Fruit fly (Drosophila melanogaster) whole organism, embryonic: ENCODE results near the gene gig.

Source experiments
- Asciz ChIP-seq: fragments of 200-800 bp; sonication (Bioruptor generic); optimal IDR thresholded peaks from 2 replicates; lab custom pipeline; 2017; ENCODE audit warnings: missing biosample characterization, mild to moderate bottlenecking, missing genetic modification characterization, missing genetic modification reagents
- BtbVII ChIP-seq: fragments of 200-800 bp; sonication (Bioruptor generic); optimal IDR thresholded peaks from 3 replicates; lab custom pipeline; 2017; ENCODE audit warnings: missing biosample characterization, mild to moderate bottlenecking, missing genetic modification characterization
- CG10654 ChIP-seq: fragments of 200-800 bp; sonication (Bioruptor generic); optimal IDR thresholded peaks from 2 replicates; lab custom pipeline; 2016; ENCODE audit warnings: missing biosample characterization, missing genetic modification characterization
- CG11504 ChIP-seq: fragments of 200-800 bp; sonication (Bioruptor generic); optimal IDR thresholded peaks from 3 replicates; lab custom pipeline; 2019; ENCODE audit warnings: missing biosample characterization, mild to moderate bottlenecking, missing genetic modification characterization, moderate library complexity
- CG14860 ChIP-seq: fragments of 200-800 bp; sonication (Bioruptor generic); IDR thresholded peaks from 3 replicates; pipeline ENCODE4 v1.3.6; 2022; ENCODE audit warnings: missing biosample characterization, missing genetic modification characterization; ENCODE audit not compliant: partially characterized antibody
- CG16815 ChIP-seq: fragments of 200-800 bp; sonication (Bioruptor generic); optimal IDR thresholded peaks from 3 replicates; lab custom pipeline; 2017; ENCODE audit warnings: missing biosample characterization, mild to moderate bottlenecking, missing genetic modification characterization
- CG17612 ChIP-seq: fragments of 200-800 bp; sonication (Bioruptor generic); IDR thresholded peaks from 2 replicates; pipeline ENCODE4 v1.3.6; 2022; ENCODE audit warnings: missing biosample characterization, missing genetic modification characterization
- CG18599 ChIP-seq: fragments of 200-800 bp; sonication (Bioruptor generic); optimal IDR thresholded peaks from 3 replicates; lab custom pipeline; 2017; ENCODE audit warnings: missing biosample characterization, missing genetic modification characterization, mild to moderate bottlenecking, moderate library complexity, missing genetic modification reagents
- CG2120 ChIP-seq: fragments of 200-800 bp; sonication (Bioruptor generic); optimal IDR thresholded peaks from 3 replicates; lab custom pipeline; 2016; ENCODE audit warnings: missing biosample characterization, missing genetic modification characterization
- CG2678 ChIP-seq: fragments of 200-800 bp; sonication (Bioruptor generic); optimal IDR thresholded peaks from 3 replicates; lab custom pipeline; 2019; ENCODE audit warnings: missing biosample characterization, mild to moderate bottlenecking, missing genetic modification characterization, moderate library complexity
- CG31224 ChIP-seq: fragments of 200-800 bp; sonication (Bioruptor generic); IDR thresholded peaks from 2 replicates; pipeline ENCODE4 v1.3.6; 2022; ENCODE audit warnings: missing biosample characterization, missing genetic modification characterization
- CG32532 ChIP-seq: fragments of 200-800 bp; sonication (Bioruptor generic); IDR thresholded peaks from 2 replicates; pipeline ENCODE4 v1.3.6; 2022; ENCODE audit warnings: missing biosample characterization, missing genetic modification characterization
- CG4707 ChIP-seq: fragments of 200-800 bp; sonication (Bioruptor generic); optimal IDR thresholded peaks from 2 replicates; lab custom pipeline; 2018; ENCODE audit warnings: missing biosample characterization, mild to moderate bottlenecking, missing genetic modification characterization, moderate library complexity
- CG5245 ChIP-seq: fragments of 200-800 bp; sonication (Bioruptor generic); optimal IDR thresholded peaks from 3 replicates; lab custom pipeline; 2016; ENCODE audit warnings: missing biosample characterization, missing genetic modification characterization
- CG6854 ChIP-seq: fragments of 200-800 bp; sonication (Bioruptor generic); optimal IDR thresholded peaks from 3 replicates; lab custom pipeline; 2017; ENCODE audit warnings: missing biosample characterization, mild to moderate bottlenecking, missing genetic modification characterization
- Dip2 ChIP-seq: fragments of 200-800 bp; sonication (Bioruptor generic); IDR thresholded peaks from 2 replicates; pipeline ENCODE4 v1.3.6; 2022; ENCODE audit warnings: missing biosample characterization, missing genetic modification characterization
- Dll ChIP-seq: fragments of 200-800 bp; sonication (Bioruptor generic); IDR thresholded peaks from 4 replicates; pipeline ENCODE4 v1.3.6; 2022; ENCODE audit warnings: missing biosample characterization, missing genetic modification characterization; ENCODE audit not compliant: partially characterized antibody
- E2f1 ChIP-seq: fragments of 200-800 bp; sonication (Bioruptor generic); IDR thresholded peaks from 2 replicates; pipeline ENCODE4 v1.3.6; 2022; ENCODE audit warnings: missing biosample characterization, missing genetic modification characterization
- Ets65A ChIP-seq: fragments of 200-800 bp; sonication (Bioruptor generic); peaks from one replicate; lab custom pipeline; 2016; ENCODE audit warnings: missing biosample characterization, missing genetic modification characterization
- Fer1 ChIP-seq: fragments of 200-800 bp; sonication (Bioruptor generic); optimal IDR thresholded peaks from 2 replicates; lab custom pipeline; 2017; ENCODE audit warnings: missing biosample characterization, mild to moderate bottlenecking, missing genetic modification characterization
- HLH3B ChIP-seq: fragments of 200-800 bp; sonication (Bioruptor generic); IDR thresholded peaks from 2 replicates; pipeline ENCODE4 v1.3.6; 2022; ENCODE audit warnings: missing biosample characterization, missing genetic modification characterization
- Hand ChIP-seq: fragments of 200-800 bp; sonication (Bioruptor generic); optimal IDR thresholded peaks from 2 replicates; lab custom pipeline; 2017; ENCODE audit warnings: mild to moderate bottlenecking, missing biosample characterization, missing genetic modification reagents, missing genetic modification characterization
- Hmr ChIP-seq: fragments of 200-800 bp; sonication (Bioruptor generic); optimal IDR thresholded peaks from 3 replicates; lab custom pipeline; 2017; ENCODE audit warnings: mild to moderate bottlenecking, missing biosample characterization, missing genetic modification reagents, missing genetic modification characterization
- Hr51 ChIP-seq, 2 experiments: fragments of 200-800 bp; sonication (Bioruptor generic); optimal IDR thresholded peaks; 2 replicates in 1 of 2; 3 replicates in 1 of 2; lab custom pipeline; 2016 to 2018; ENCODE audit warnings: missing biosample characterization in 2 of 2, missing genetic modification characterization in 2 of 2, mild to moderate bottlenecking in 1 of 2, moderate library complexity in 1 of 2
- Med ChIP-seq: fragments of 200-800 bp; sonication (Bioruptor generic); peaks from one replicate; lab custom pipeline; 2016; ENCODE audit warnings: missing biosample characterization, missing genetic modification characterization, mild to moderate bottlenecking, inconsistent platforms, moderate library complexity
- Meics ChIP-seq: fragments of 200-800 bp; sonication (Bioruptor generic); optimal IDR thresholded peaks from 2 replicates; lab custom pipeline; 2017; ENCODE audit warnings: missing biosample characterization, mild to moderate bottlenecking, missing genetic modification characterization
- PHDP ChIP-seq: fragments of 200-800 bp; sonication (Bioruptor generic); optimal IDR thresholded peaks from 3 replicates; lab custom pipeline; 2018; ENCODE audit warnings: missing biosample characterization, mild to moderate bottlenecking, missing genetic modification characterization, moderate library complexity
- bsh ChIP-seq, 2 experiments: fragments of 200-800 bp; sonication (Bioruptor generic); optimal IDR thresholded peaks; 2 replicates each; lab custom pipeline; 2017 to 2018; ENCODE audit warnings: mild to moderate bottlenecking in 2 of 2, missing biosample characterization in 2 of 2, missing genetic modification characterization in 2 of 2, moderate library complexity in 1 of 2
- btn ChIP-seq: fragments of 200-800 bp; sonication (Bioruptor generic); optimal IDR thresholded peaks from 2 replicates; lab custom pipeline; 2016; ENCODE audit warnings: missing biosample characterization, missing genetic modification characterization
- croc ChIP-seq: fragments of 200-800 bp; sonication (Bioruptor generic); conservative IDR thresholded peaks from 3 replicates; pipeline ENCODE4 v1.3.6; 2022; ENCODE audit warnings: missing biosample characterization, missing genetic modification characterization
- cwo ChIP-seq: fragments of 200-800 bp; sonication (Bioruptor generic); optimal IDR thresholded peaks from 3 replicates; lab custom pipeline; 2017; ENCODE audit warnings: missing biosample characterization, missing genetic modification characterization, mild to moderate bottlenecking, moderate library complexity, missing genetic modification reagents
- dan ChIP-seq: fragments of 200-800 bp; sonication (Bioruptor generic); IDR thresholded peaks from 2 replicates; pipeline ENCODE4 v1.3.6; 2022; ENCODE audit warnings: missing biosample characterization, missing genetic modification characterization
- gce ChIP-seq: fragments of 200-800 bp; sonication (Bioruptor generic); IDR thresholded peaks from 3 replicates; pipeline ENCODE4 v1.3.6; 2022; ENCODE audit warnings: missing biosample characterization, missing genetic modification characterization
- gem ChIP-seq: fragments of 200-800 bp; sonication (Bioruptor generic); optimal IDR thresholded peaks from 2 replicates; lab custom pipeline; 2019; ENCODE audit warnings: missing biosample characterization, mild to moderate bottlenecking, missing genetic modification characterization, moderate library complexity
- hkb ChIP-seq, 2 experiments: fragments of 200-800 bp in 1 of 2; fragments of >200 bp in 1 of 2; sonication (Bioruptor generic) in 1 of 2; IDR thresholded peaks in 1 of 2; optimal IDR thresholded peaks in 1 of 2; 2 replicates each; pipeline versions ENCODE4 v1.3.6 to Lab custom; 2017 to 2022; ENCODE audit warnings: missing biosample characterization in 1 of 2, missing genetic modification characterization in 1 of 2
- kay ChIP-seq: fragments of 200-800 bp; sonication (Bioruptor generic); optimal IDR thresholded peaks from 2 replicates; lab custom pipeline; 2016; ENCODE audit warnings: missing biosample characterization, missing genetic modification characterization
- klu ChIP-seq: fragments of 200-800 bp; sonication (Bioruptor generic); IDR thresholded peaks from 2 replicates; pipeline ENCODE4 v1.3.6; 2022; ENCODE audit warnings: missing biosample characterization, missing genetic modification characterization
- lab ChIP-seq: fragments of 200-800 bp; sonication (Bioruptor generic); optimal IDR thresholded peaks from 3 replicates; lab custom pipeline; 2017; ENCODE audit warnings: missing biosample characterization, missing genetic modification characterization, mild to moderate bottlenecking, moderate library complexity, missing genetic modification reagents
- nau ChIP-seq: fragments of 200-800 bp; sonication (Bioruptor generic); optimal IDR thresholded peaks from 3 replicates; lab custom pipeline; 2017; ENCODE audit warnings: missing biosample characterization, mild to moderate bottlenecking, missing genetic modification characterization, missing genetic modification reagents
- pho ChIP-seq: fragments of 200-800 bp; sonication (Bioruptor generic); optimal IDR thresholded peaks from 2 replicates; lab custom pipeline; 2016; ENCODE audit warnings: missing biosample characterization, missing genetic modification characterization
- pum ChIP-seq: fragments of 200-800 bp; sonication (Bioruptor generic); optimal IDR thresholded peaks from 2 replicates; lab custom pipeline; 2016; ENCODE audit warnings: missing biosample characterization, missing genetic modification characterization
- run ChIP-seq: fragments of 200-800 bp; sonication (Bioruptor generic); optimal IDR thresholded peaks from 3 replicates; lab custom pipeline; 2018; ENCODE audit warnings: missing biosample characterization, mild to moderate bottlenecking, missing genetic modification characterization
- sens ChIP-seq: fragments of 200-800 bp; sonication (Bioruptor generic); peaks from one replicate; lab custom pipeline; 2016; ENCODE audit warnings: missing biosample characterization, missing genetic modification characterization
- twi ChIP-seq: fragments of 200-800 bp; optimal IDR thresholded peaks from 2 replicates; lab custom pipeline; 2019; ENCODE audit warnings: missing biosample characterization, mild to moderate bottlenecking, missing genetic modification characterization, moderate library complexity

The gig gene

dm6 chr3L:20140589-20141207, 11.7 kb downstream of the gig start, which contains the start of gene CG7328 (continued):
- TF ChIP-seq dan (GFP tag; lab: Robert Waterston, UW) (no peak), CG4707 (GFP tag; lab: Kevin White, UChicago) (no peak), Dll (GFP tag; lab: Robert Waterston, UW) (no peak), pum (GFP tag; lab: Kevin White, UChicago) (no peak), Asciz (GFP tag; lab: Kevin White, UChicago) (no peak), run (peak; percentile 6), cwo (GFP tag; lab: Kevin White, UChicago) (peak; percentile 8), Meics (GFP tag; lab: Kevin White, UChicago) (peak; percentile 57), CG2678 (no peak)

- TF ChIP-seq kay (no peak), BtbVII (GFP tag; lab: Kevin White, UChicago) (no peak), HLH3B (GFP tag; lab: Robert Waterston, UW) (no peak), CG6854 (GFP tag; lab: Kevin White, UChicago) (no peak), btn (no peak), lab (GFP tag; lab: Kevin White, UChicago) (peak; percentile 1), CG16815 (no peak), CG5245 (GFP tag; lab: Kevin White, UChicago) (no peak)
Observed at dm6 chr3L:20168152-20168551, 39.2 kb downstream of the gig start.

dm6 chr3L:20177697-20178096, 48.7 kb downstream of the gig start:
- TF ChIP-seq gce (GFP tag; lab: Robert Waterston, UW): 0 out of 3 replicates have a peak, but pooled peaks have one; percentile 15
- TF ChIP-seq Ets65A (GFP tag; lab: Kevin White, UChicago): peak; percentile 61
- TF ChIP-seq Med (GFP tag; lab: Kevin White, UChicago): no peak

- TF ChIP-seq bsh (GFP tag; optimal IDR thresholded peaks at IDR 0.05; lab: Kevin White, UChicago) (no peak), klu (no peak), E2f1 (no peak), CG14860 (GFP tag; lab: Robert Waterston, UW) (no peak), CG17612 (GFP tag; lab: Robert Waterston, UW) (no peak), nau (GFP tag; lab: Kevin White, UChicago) (no peak), CG2678 (peak; percentile 41), croc (GFP tag; lab: Robert Waterston, UW) (no peak), Hand (GFP tag; lab: Kevin White, UChicago) (peak; percentile 5), pho (peak; percentile 5), sens (GFP tag; lab: Kevin White, UChicago) (peak; percentile 41), CG11504 (peak; percentile 24), PHDP (no peak), CG18599 (peak; percentile 60), twi (tag; lab: Kevin White, UChicago) (no peak), CG32532 (GFP tag; lab: Robert Waterston, UW) (0 out of 2 replicates have a peak, but pooled peaks have one; percentile 10), lab (GFP tag; lab: Kevin White, UChicago) (peak; percentile 6), Fer1 (peak; percentile 9), CG10654 (GFP tag; lab: Kevin White, UChicago) (no peak), CG2120 (GFP tag; lab: Kevin White, UChicago) (peak; percentile 53), gem (peak; percentile 35), Hmr (peak; percentile 23), Meics (GFP tag; lab: Kevin White, UChicago) (peak; percentile 5), Dip2 (GFP tag; lab: Robert Waterston, UW) (no peak), CG31224 (GFP tag; lab: Robert Waterston, UW) (no peak), hkb (optimal IDR thresholded peaks at IDR 0.05; lab: Kevin White, UChicago) (no peak), hkb (GFP tag; IDR thresholded peaks at IDR 0.05; lab: Robert Waterston, UW) (no peak), Hr51 (GFP tag; optimal IDR thresholded peaks at IDR 0.05; lab: Kevin White, UChicago) (peak in 1 of 2 experiments; percentile 19)
Observed at dm6 chr3L:20178101-20178500, 49.1 kb downstream of the gig start.
